Worm (Caenorhabditis elegans): ENCODE measurements around the gene K11D12.6.

Gene K11D12.6

DNA sequence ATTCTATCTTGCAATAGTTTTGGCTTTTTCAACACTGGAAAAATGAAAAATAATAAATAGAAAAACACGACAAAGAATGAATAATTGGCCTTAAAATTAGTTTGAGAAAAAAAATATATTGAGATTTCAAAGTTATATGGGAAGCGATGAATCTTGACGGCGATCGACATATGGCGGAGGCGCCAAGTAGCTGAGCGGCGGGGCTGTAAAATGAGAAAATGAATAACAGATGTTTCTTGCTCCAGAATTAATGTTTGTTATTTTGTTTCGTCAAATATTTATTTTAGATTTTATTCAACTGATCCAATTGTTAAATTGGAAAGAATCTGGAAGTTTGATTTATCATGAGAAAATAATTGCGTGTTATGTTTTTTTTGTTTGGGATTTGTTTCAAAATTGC is 4.6 kb upstream of the K11D12.6 start, which contains the start of gene K11D12.11:
K11D12.11 (minus strand) TSS at position 42 of the 400 bp plus-strand sequence.
- no peak for TF ChIP-seq sox-4 (tag; optimal IDR thresholded peaks at IDR 0.05)
- no peak for TF ChIP-seq fkh-6 (tag; optimal IDR thresholded peaks at IDR 0.05)
- no peak for TF ChIP-seq hlh-30 (tag; optimal IDR thresholded peaks at IDR 0.05; ENCODE audit: insufficient read depth)
- no peak for TF ChIP-seq pros-1 (tag; optimal IDR thresholded peaks at IDR 0.05)
- TF ChIP-seq hlh-8 (tag; optimal IDR thresholded peaks at IDR 0.05): peak; percentile 75

DNA sequence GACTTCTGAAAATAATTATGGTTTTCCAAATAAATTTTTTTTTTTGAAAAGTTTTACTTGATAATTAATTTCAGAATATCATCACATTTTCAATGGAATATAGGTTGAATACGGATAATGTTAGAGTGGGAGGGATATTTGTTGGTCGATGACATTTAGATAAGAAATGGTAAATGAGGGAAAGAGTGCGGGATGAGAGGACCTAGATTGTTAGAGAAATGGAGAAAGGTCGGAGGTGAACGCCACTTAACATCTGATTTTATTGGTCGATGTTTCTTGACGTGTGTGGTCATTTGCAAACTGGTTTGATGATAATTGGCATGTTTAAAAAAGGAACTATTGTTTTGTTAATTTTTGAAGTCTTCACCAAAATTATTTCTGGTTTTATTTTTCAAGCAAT is 3.5 kb upstream of the K11D12.6 start:
- TF ChIP-seq sox-2 (GFP tag; IDR thresholded peaks at IDR 0.05): no peak
- no peak for TF ChIP-seq rnt-1 (tag; optimal IDR thresholded peaks at IDR 0.05)
- TF ChIP-seq madf-2 (tag; optimal IDR thresholded peaks at IDR 0.05): no peak
- TF ChIP-seq ama-1 (optimal IDR thresholded peaks at IDR 0.05): no peak
- TF ChIP-seq pha-2 (tag; optimal IDR thresholded peaks at IDR 0.05): no peak
- TF ChIP-seq dve-1 (tag; optimal IDR thresholded peaks at IDR 0.05): no peak
- TF ChIP-seq hlh-8 (tag; optimal IDR thresholded peaks at IDR 0.05): no peak
- no peak for TF ChIP-seq ztf-16 (tag; optimal IDR thresholded peaks at IDR 0.05)
- TF ChIP-seq unc-3 (GFP tag; conservative IDR thresholded peaks at IDR 0.05): no peak
- no peak for TF ChIP-seq unc-3 (tag; optimal IDR thresholded peaks at IDR 0.05)
- no peak for TF ChIP-seq sox-4 (tag; optimal IDR thresholded peaks at IDR 0.05)
- TF ChIP-seq odd-2 (tag; optimal IDR thresholded peaks at IDR 0.05): no peak
- no peak for TF ChIP-seq pqm-1 (tag; optimal IDR thresholded peaks at IDR 0.05)
- no peak for TF ChIP-seq hlh-30 (tag; optimal IDR thresholded peaks at IDR 0.05; ENCODE audit: insufficient read depth)
- TF ChIP-seq mec-3 (tag; optimal IDR thresholded peaks at IDR 0.05; ENCODE audit: borderline replicate concordance): no peak
- TF ChIP-seq C08G9.2 (tag; optimal IDR thresholded peaks at IDR 0.05): no peak
- no peak for TF ChIP-seq ceh-34 (tag; optimal IDR thresholded peaks at IDR 0.05)
- TF ChIP-seq elt-2 (tag; optimal IDR thresholded peaks at IDR 0.05): no peak
- no peak for TF ChIP-seq fax-1 (tag; optimal IDR thresholded peaks at IDR 0.05)
- no peak for TF ChIP-seq F13H6.1 (tag; optimal IDR thresholded peaks at IDR 0.05)

DNA sequence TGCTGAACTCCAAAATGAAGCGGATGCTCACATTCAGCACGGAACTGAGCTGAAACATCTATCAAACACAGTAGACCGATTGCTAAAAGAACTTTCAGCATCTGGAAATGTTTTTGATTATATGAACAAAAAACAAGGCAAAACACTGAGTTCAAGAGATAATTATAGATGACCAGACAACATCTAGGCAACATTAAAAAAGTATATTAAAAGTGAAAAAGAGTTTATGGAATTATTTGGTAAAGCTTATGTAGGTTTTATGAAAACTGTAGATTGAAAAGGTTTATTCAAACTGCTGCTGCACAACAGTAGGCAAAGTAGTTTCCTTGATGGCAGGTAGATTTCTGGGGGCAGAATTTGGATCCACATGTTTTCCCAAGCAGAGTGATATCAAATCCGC is 1.4 kb upstream of the K11D12.6 start, which contains the start of gene K11D12.7:
K11D12.7 (minus strand) TSS at position 101 of the 400 bp plus-strand sequence.
- TF ChIP-seq F13H6.1 (tag; optimal IDR thresholded peaks at IDR 0.05) (no peak), ceh-30 (tag; optimal IDR thresholded peaks at IDR 0.05) (no peak), C08G9.2 (tag; optimal IDR thresholded peaks at IDR 0.05) (no peak), hlh-8 (tag; optimal IDR thresholded peaks at IDR 0.05) (no peak), odd-2 (tag; optimal IDR thresholded peaks at IDR 0.05) (no peak), hlh-30 (tag; optimal IDR thresholded peaks at IDR 0.05; ENCODE audit: insufficient read depth) (no peak), sox-2 (GFP tag; IDR thresholded peaks at IDR 0.05) (no peak), eyg-1 (tag; optimal IDR thresholded peaks at IDR 0.05) (no peak), lim-6 (tag; optimal IDR thresholded peaks at IDR 0.05) (no peak), unc-42 (tag; optimal IDR thresholded peaks at IDR 0.05) (no peak), K09A11.1 (tag; optimal IDR thresholded peaks at IDR 0.05; ENCODE audit: insufficient read depth) (no peak), fkh-10 (GFP tag; optimal IDR thresholded peaks at IDR 0.05) (no peak), ceh-6 (GFP tag; optimal IDR thresholded peaks at IDR 0.05) (no peak)

DNA sequence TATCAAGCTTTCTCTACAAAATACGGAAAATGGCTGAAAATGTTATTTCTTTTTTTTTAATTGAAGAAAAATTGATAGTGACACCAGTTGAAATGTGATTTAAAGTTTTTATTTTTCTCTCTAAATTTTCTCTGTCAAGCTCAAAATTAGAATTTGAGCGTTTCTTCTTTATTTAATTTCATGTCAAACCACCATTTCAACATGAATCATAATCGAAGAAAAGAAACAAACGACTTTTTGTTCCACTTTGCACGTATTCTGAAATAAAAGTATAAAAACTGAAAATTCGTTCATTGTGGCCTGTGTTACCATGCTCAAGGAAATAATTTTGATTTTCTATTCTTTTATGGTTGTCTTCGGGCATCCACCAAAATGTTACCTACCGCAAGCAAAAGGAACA is 1.9 kb downstream of the K11D12.6 start, which contains the start of gene K11D12.13:
K11D12.13 (plus strand) TSS at position 301 of the 400 bp plus-strand sequence.
- no peak for TF ChIP-seq tbx-2 (tag; optimal IDR thresholded peaks at IDR 0.05)
- TF ChIP-seq ceh-24 (tag; optimal IDR thresholded peaks at IDR 0.05): no peak
- TF ChIP-seq ceh-9 (tag; optimal IDR thresholded peaks at IDR 0.05): no peak
- TF ChIP-seq pros-1 (tag; optimal IDR thresholded peaks at IDR 0.05): no peak
- TF ChIP-seq pat-9 (tag; optimal IDR thresholded peaks at IDR 0.05): no peak
- TF ChIP-seq dve-1 (tag; optimal IDR thresholded peaks at IDR 0.05): no peak
- no peak for TF ChIP-seq ceh-30 (tag; optimal IDR thresholded peaks at IDR 0.05)
- TF ChIP-seq ama-1 (optimal IDR thresholded peaks at IDR 0.05): no peak
- no peak for TF ChIP-seq ets-4 (tag; optimal IDR thresholded peaks at IDR 0.05)
- TF ChIP-seq ceh-18 (tag; optimal IDR thresholded peaks at IDR 0.05): no peak

Data from whole organism, late embryonic.